Worm (Caenorhabditis elegans) whole organism, late embryonic: ENCODE measurements around the gene sup-12.

ENCODE experiments used
- C08G9.2 ChIP-seq: sonication (generic microtip); optimal IDR thresholded peaks from 2 replicates; lab custom pipeline; 2016; ENCODE audit warnings: mild to moderate bottlenecking, missing genetic modification characterization, moderate library complexity, missing compliant biosample characterization
- C38D4.7 ChIP-seq: fragments of 200-800 bp; sonication (Bioruptor generic); optimal IDR thresholded peaks from 2 replicates; lab custom pipeline; 2018; ENCODE audit warnings: mild to moderate bottlenecking, missing genetic modification characterization, moderate library complexity, missing compliant biosample characterization
- ama-1 ChIP-seq: fragments of 150-350 bp; optimal IDR thresholded peaks from 2 replicates; lab custom pipeline; 2014
- dve-1 ChIP-seq: sonication (generic microtip); optimal IDR thresholded peaks from 2 replicates; lab custom pipeline; 2017; ENCODE audit warnings: antibody characterized with exemption, mild to moderate bottlenecking, missing genetic modification characterization, missing compliant biosample characterization
- ets-4 ChIP-seq: sonication (generic microtip); optimal IDR thresholded peaks from 2 replicates; lab custom pipeline; 2016; ENCODE audit warnings: missing genetic modification characterization, missing compliant biosample characterization
- gmeb-2 ChIP-seq: sonication (generic microtip); optimal IDR thresholded peaks from 2 replicates; lab custom pipeline; 2016; ENCODE audit warnings: missing genetic modification characterization, inconsistent platforms, missing compliant biosample characterization
- hlh-6 ChIP-seq: sonication (generic microtip); optimal IDR thresholded peaks from 2 replicates; lab custom pipeline; 2016; ENCODE audit warnings: missing genotype, missing genetic modification characterization, missing compliant biosample characterization
- mec-3 ChIP-seq: sonication (generic microtip); optimal IDR thresholded peaks from 2 replicates; lab custom pipeline; 2016; ENCODE audit warnings: borderline replicate concordance, missing genetic modification characterization, missing compliant biosample characterization
- nfya-1 ChIP-seq: sonication (generic microtip); optimal IDR thresholded peaks from 2 replicates; lab custom pipeline; 2017; ENCODE audit warnings: missing genetic modification characterization, mild to moderate bottlenecking, missing compliant biosample characterization, antibody characterized with exemption, moderate library complexity
- nhr-11 ChIP-seq: fragments of 150-350 bp; optimal IDR thresholded peaks from 2 replicates; lab custom pipeline; 2014; ENCODE audit warnings: missing biosample characterization, missing genetic modification characterization
- pha-4 ChIP-seq: fragments of 150-350 bp; optimal IDR thresholded peaks from 2 replicates; lab custom pipeline; 2018; ENCODE audit warnings: missing biosample characterization, missing genetic modification reagents, missing genetic modification characterization
- pqm-1 ChIP-seq: sonication (generic microtip); optimal IDR thresholded peaks from 2 replicates; lab custom pipeline; 2016; ENCODE audit warnings: missing genetic modification characterization, missing compliant biosample characterization
- sox-4 ChIP-seq: sonication (generic microtip); optimal IDR thresholded peaks from 2 replicates; lab custom pipeline; 2017; ENCODE audit warnings: mild to moderate bottlenecking, missing genetic modification characterization, inconsistent platforms, missing compliant biosample characterization

- no peak for TF ChIP-seq pqm-1 (tag; lab: Kevin White, UChicago)
- TF ChIP-seq nfya-1 (tag; lab: Kevin White, UChicago) = no peak
- TF ChIP-seq pha-4 (tag; lab: Kevin White, UChicago) = no peak
- no peak for TF ChIP-seq ama-1 (lab: Kevin White, UChicago)
- TF ChIP-seq ets-4 (tag; lab: Kevin White, UChicago) = no peak
- no peak for TF ChIP-seq gmeb-2
- no peak for TF ChIP-seq hlh-6 (tag; lab: Kevin White, UChicago)
- no peak for TF ChIP-seq sox-4 (tag; lab: Kevin White, UChicago)
- no peak for TF ChIP-seq C08G9.2
- TF ChIP-seq dve-1 (tag; lab: Kevin White, UChicago) = no peak
- no peak for TF ChIP-seq C38D4.7 (GFP tag; lab: Kevin White, UChicago)
- no peak for TF ChIP-seq mec-3 (tag; lab: Kevin White, UChicago)
- no peak for TF ChIP-seq nhr-11 (tag; lab: Kevin White, UChicago)
Observed at ce11 chrX:3919689-3920088, 15.3 kb downstream of the sup-12 start.
